Fruit fly (Drosophila melanogaster): ENCODE results near the gene Coq5.

- no peak for TF ChIP-seq usp (GFP tag; optimal IDR thresholded peaks at IDR 0.05)
- TF ChIP-seq CrebA (GFP tag; optimal IDR thresholded peaks at IDR 0.05; ENCODE audit: borderline replicate concordance) = no peak
- TF ChIP-seq h (GFP tag; optimal IDR thresholded peaks at IDR 0.05) = no peak
- no peak for TF ChIP-seq pan (optimal IDR thresholded peaks at IDR 0.05)
- no peak for TF ChIP-seq psq (GFP tag; optimal IDR thresholded peaks at IDR 0.05)
- no peak for TF ChIP-seq Hnf4 (GFP tag; optimal IDR thresholded peaks at IDR 0.05)
Measured at dm6 chrX:13219290-13219689, 24.9 kb upstream of the Coq5 start.

Measured in whole organism, wandering third instar larva.